Worm (Caenorhabditis elegans) whole organism, L1 larva: ENCODE results near the gene vps-53.

Experiments
- C04F5.9 ChIP-seq: sonication (generic microtip); optimal IDR thresholded peaks from 2 replicates; lab custom pipeline; 2016; ENCODE audit warnings: missing genetic modification characterization, missing compliant biosample characterization
- C16A3.4 ChIP-seq: fragments of 150-350 bp; optimal IDR thresholded peaks from 2 replicates; lab custom pipeline; 2014; ENCODE audit warnings: missing biosample characterization, missing genetic modification characterization
- C34B4.2 ChIP-seq: sonication (generic microtip); optimal IDR thresholded peaks from 2 replicates; lab custom pipeline; 2017; ENCODE audit warnings: mild to moderate bottlenecking, missing genetic modification characterization, missing compliant biosample characterization
- F16B12.6 ChIP-seq: fragments of 150-350 bp; optimal IDR thresholded peaks from 2 replicates; lab custom pipeline; 2014; ENCODE audit warnings: missing biosample characterization, missing genetic modification characterization
- Y116A8C.19 ChIP-seq: sonication (generic microtip); optimal IDR thresholded peaks from 2 replicates; lab custom pipeline; 2016; ENCODE audit warnings: missing compliant biosample characterization, missing genetic modification characterization, borderline replicate concordance
- aly-2 ChIP-seq: fragments of 150-350 bp; optimal IDR thresholded peaks from 2 replicates; lab custom pipeline; 2014; ENCODE audit warnings: missing biosample characterization, missing genetic modification characterization
- ama-1 ChIP-seq: fragments of 150-350 bp; optimal IDR thresholded peaks from 2 replicates; lab custom pipeline; 2014
- blmp-1 ChIP-seq: fragments of 150-350 bp; optimal IDR thresholded peaks from 2 replicates; lab custom pipeline; 2014; ENCODE audit warnings: missing biosample characterization, missing genetic modification characterization
- ceh-63 ChIP-seq: fragments of 200-800 bp; sonication (Bioruptor generic); optimal IDR thresholded peaks from 2 replicates; lab custom pipeline; 2018; ENCODE audit warnings: mild to moderate bottlenecking, missing genetic modification characterization, missing compliant biosample characterization
- ceh-82 ChIP-seq, 3 experiments: fragments of 150-350 bp in 1 of 3; sonication (generic microtip) in 2 of 3; optimal IDR thresholded peaks; 2 replicates each; lab custom pipeline; 2014 to 2017; ENCODE audit warnings: missing biosample characterization in 3 of 3, missing genetic modification characterization in 3 of 3
- dpl-1 ChIP-seq, 3 experiments: fragments of 150-350 bp in 2 of 3; sonication (generic microtip) in 1 of 3; optimal IDR thresholded peaks; 2 replicates each; lab custom pipeline; 2014 to 2017; ENCODE audit warnings: missing biosample characterization in 3 of 3, missing genetic modification characterization in 3 of 3, missing genetic modification reagents in 3 of 3
- dsc-1 ChIP-seq: sonication (generic microtip); optimal IDR thresholded peaks from 2 replicates; lab custom pipeline; 2016; ENCODE audit warnings: mild to moderate bottlenecking, missing genetic modification characterization, missing compliant biosample characterization
- egl-27 ChIP-seq, 2 experiments: fragments of 150-350 bp in 1 of 2; sonication (generic microtip); optimal IDR thresholded peaks; 3 replicates each; lab custom pipeline; 2017 to 2018; ENCODE audit warnings: missing biosample characterization in 2 of 2, missing genetic modification characterization in 2 of 2, missing genetic modification reagents in 2 of 2
- fos-1 ChIP-seq: fragments of 150-350 bp; optimal IDR thresholded peaks from 2 replicates; lab custom pipeline; 2014; ENCODE audit warnings: missing biosample characterization, missing genetic modification characterization
- grh-1 ChIP-seq: fragments of 200-800 bp; sonication (Bioruptor generic); IDR thresholded peaks from 2 replicates; pipeline ENCODE4 v1.3.6; 2022; ENCODE audit warnings: missing genetic modification reagents, missing genetic modification characterization, missing compliant biosample characterization
- hlh-17 ChIP-seq: fragments of 200-800 bp; sonication (Bioruptor generic); optimal IDR thresholded peaks from 2 replicates; lab custom pipeline; 2018; ENCODE audit warnings: missing genetic modification characterization, mild to moderate bottlenecking, missing compliant biosample characterization, moderate library complexity, borderline replicate concordance
- hlh-4 ChIP-seq: sonication (generic microtip); optimal IDR thresholded peaks from 2 replicates; lab custom pipeline; 2016; ENCODE audit warnings: mild to moderate bottlenecking, missing genetic modification characterization, missing compliant biosample characterization
- hpl-2 ChIP-seq: fragments of 150-350 bp; optimal IDR thresholded peaks from 2 replicates; lab custom pipeline; 2014; ENCODE audit warnings: missing biosample characterization, missing genetic modification reagents, missing genetic modification characterization
- isw-1 ChIP-seq: fragments of 200-800 bp; sonication (Bioruptor generic); IDR thresholded peaks from 2 replicates; pipeline ENCODE4 v1.3.6; 2022; ENCODE audit warnings: missing genetic modification characterization, missing compliant biosample characterization
- lin-13 ChIP-seq: fragments of 150-350 bp; optimal IDR thresholded peaks from 2 replicates; lab custom pipeline; 2014; ENCODE audit warnings: missing biosample characterization, missing genetic modification reagents, missing genetic modification characterization
- lin-14 ChIP-seq: fragments of 200-800 bp; sonication (Bioruptor generic); optimal IDR thresholded peaks from 2 replicates; lab custom pipeline; 2018; ENCODE audit warnings: mild to moderate bottlenecking, missing genetic modification characterization, moderate library complexity, missing compliant biosample characterization
- lin-15B ChIP-seq: fragments of 150-350 bp; sonication (generic microtip); optimal IDR thresholded peaks from 3 replicates; lab custom pipeline; 2014; ENCODE audit warnings: missing biosample characterization, missing genetic modification characterization
- lir-3 ChIP-seq: sonication (generic microtip); optimal IDR thresholded peaks from 2 replicates; lab custom pipeline; 2016; ENCODE audit warnings: mild to moderate bottlenecking, missing genetic modification characterization, moderate library complexity, missing compliant biosample characterization; ENCODE audit not compliant: poor library complexity
- lsy-2 ChIP-seq, 2 experiments: fragments of 150-350 bp; optimal IDR thresholded peaks; 2 replicates each; lab custom pipeline; 2014; ENCODE audit warnings: missing biosample characterization in 2 of 2, missing genetic modification characterization in 2 of 2
- mab-9 ChIP-seq: fragments of 200-800 bp; sonication (Bioruptor generic); IDR thresholded peaks from 2 replicates; pipeline ENCODE4 v1.3.6; 2022; ENCODE audit warnings: missing genetic modification reagents, missing genetic modification characterization, missing compliant biosample characterization
- mdl-1 ChIP-seq, 2 experiments: fragments of 150-350 bp; optimal IDR thresholded peaks; 2 replicates each; lab custom pipeline; 2014 to 2017; ENCODE audit warnings: missing biosample characterization in 2 of 2, missing genetic modification characterization in 2 of 2, inconsistent platforms in 1 of 2
- mef-2 ChIP-seq: fragments of 150-350 bp; optimal IDR thresholded peaks from 2 replicates; lab custom pipeline; 2014; ENCODE audit warnings: missing biosample characterization, missing genetic modification characterization
- nhr-11 ChIP-seq: fragments of 150-350 bp; optimal IDR thresholded peaks from 2 replicates; lab custom pipeline; 2014; ENCODE audit warnings: missing biosample characterization, missing genetic modification characterization
- nhr-12 ChIP-seq: sonication (generic microtip); optimal IDR thresholded peaks from 2 replicates; lab custom pipeline; 2017; ENCODE audit warnings: missing biosample characterization, missing genetic modification characterization
- nhr-20 ChIP-seq: sonication (generic microtip); optimal IDR thresholded peaks from 2 replicates; lab custom pipeline; 2016; ENCODE audit warnings: mild to moderate bottlenecking, missing genetic modification characterization, missing compliant biosample characterization
- nhr-237 ChIP-seq: fragments of 150-350 bp; optimal IDR thresholded peaks from 2 replicates; lab custom pipeline; 2014; ENCODE audit warnings: missing biosample characterization, missing genetic modification characterization
- nhr-47 ChIP-seq: sonication (generic microtip); optimal IDR thresholded peaks from 2 replicates; lab custom pipeline; 2016; ENCODE audit warnings: mild to moderate bottlenecking, missing genetic modification characterization, moderate library complexity, missing compliant biosample characterization
- nhr-76 ChIP-seq: sonication (generic microtip); optimal IDR thresholded peaks from 2 replicates; lab custom pipeline; 2017; ENCODE audit warnings: missing biosample characterization, missing genetic modification characterization
- nhr-77 ChIP-seq: fragments of 150-350 bp; optimal IDR thresholded peaks from 2 replicates; lab custom pipeline; 2014; ENCODE audit warnings: missing biosample characterization, missing genetic modification characterization
- nhr-85 ChIP-seq: sonication (generic microtip); peaks from one replicate; lab custom pipeline; 2016; ENCODE audit warnings: missing genetic modification characterization, inconsistent platforms, missing compliant biosample characterization
- pax-3 ChIP-seq: fragments of 200-800 bp; sonication (Bioruptor generic); optimal IDR thresholded peaks from 2 replicates; lab custom pipeline; 2018; ENCODE audit warnings: mild to moderate bottlenecking, missing genetic modification characterization, moderate library complexity, missing compliant biosample characterization
- rnt-1 ChIP-seq: sonication (generic microtip); optimal IDR thresholded peaks from 2 replicates; lab custom pipeline; 2016; ENCODE audit warnings: mild to moderate bottlenecking, missing genetic modification characterization, moderate library complexity, missing compliant biosample characterization
- snu-23 ChIP-seq: sonication (generic microtip); optimal IDR thresholded peaks from 2 replicates; lab custom pipeline; 2016; ENCODE audit warnings: missing genetic modification characterization, missing compliant biosample characterization
- sox-4 ChIP-seq: sonication (generic microtip); optimal IDR thresholded peaks from 2 replicates; lab custom pipeline; 2016; ENCODE audit warnings: missing genetic modification characterization, missing compliant biosample characterization
- sup-37 ChIP-seq: fragments of 200-800 bp; sonication (Bioruptor generic); optimal IDR thresholded peaks from 2 replicates; lab custom pipeline; 2018; ENCODE audit warnings: mild to moderate bottlenecking, missing genetic modification characterization, missing compliant biosample characterization
- swsn-7 ChIP-seq: sonication (generic microtip); optimal IDR thresholded peaks from 2 replicates; lab custom pipeline; 2016; ENCODE audit warnings: missing genetic modification characterization, missing compliant biosample characterization
- tlp-1 ChIP-seq: fragments of 150-350 bp; optimal IDR thresholded peaks from 2 replicates; lab custom pipeline; 2014; ENCODE audit warnings: missing biosample characterization, missing genetic modification characterization
- unc-130 ChIP-seq: fragments of 150-350 bp; optimal IDR thresholded peaks from 2 replicates; lab custom pipeline; 2017; ENCODE audit warnings: missing biosample characterization, missing genetic modification characterization, inconsistent platforms
- unc-30 ChIP-seq: sonication (generic microtip); optimal IDR thresholded peaks from 2 replicates; lab custom pipeline; 2017; ENCODE audit warnings: missing biosample characterization, missing genetic modification characterization
- unc-62 ChIP-seq: fragments of 150-350 bp; optimal IDR thresholded peaks from 2 replicates; lab custom pipeline; 2014; ENCODE audit warnings: missing biosample characterization, missing genetic modification reagents, missing genetic modification characterization
- unc-86 ChIP-seq: sonication (generic microtip); optimal IDR thresholded peaks from 2 replicates; lab custom pipeline; 2016; ENCODE audit warnings: missing genetic modification characterization, missing compliant biosample characterization
- vab-15 ChIP-seq: sonication (generic microtip); optimal IDR thresholded peaks from 2 replicates; lab custom pipeline; 2017; ENCODE audit warnings: missing genotype, mild to moderate bottlenecking, missing genetic modification characterization, missing compliant biosample characterization
- zag-1 ChIP-seq: fragments of 150-350 bp; optimal IDR thresholded peaks from 2 replicates; lab custom pipeline; 2014; ENCODE audit warnings: missing biosample characterization, missing genetic modification characterization
- zip-4 ChIP-seq: fragments of 200-800 bp; sonication (Bioruptor generic); optimal IDR thresholded peaks from 2 replicates; lab custom pipeline; 2018; ENCODE audit warnings: mild to moderate bottlenecking, missing genetic modification characterization, moderate library complexity, missing compliant biosample characterization
- ztf-11 ChIP-seq, 2 experiments: sonication (generic microtip); optimal IDR thresholded peaks; 2 replicates each; lab custom pipeline; 2016 to 2017; ENCODE audit warnings: missing genetic modification characterization in 2 of 2, missing biosample characterization in 1 of 2, missing compliant biosample characterization in 1 of 2

The vps-53 gene

ce11 chrIII:9766175-9766574 is 8.9 kb upstream of the vps-53 start, which contains the start of gene cbp-1 (continued):
- TF ChIP-seq mef-2 (tag; lab: Kevin White, UChicago) (no peak), lir-3 (tag; lab: Kevin White, UChicago) (no peak), C04F5.9 (no peak), mab-9 (GFP tag; lab: Robert Waterston, UW) (no peak), nhr-20 (peak; percentile 36), dsc-1 (tag; lab: Kevin White, UChicago) (peak; percentile 57), lsy-2 (tag; optimal IDR thresholded peaks at IDR 0.05; lab: Kevin White, UChicago) (peak; percentile 81 to 85), ceh-63 (GFP tag; lab: Kevin White, UChicago) (no peak), C16A3.4 (tag; lab: Kevin White, UChicago) (no peak), unc-130 (tag; lab: Kevin White, UChicago) (peak; percentile 51), grh-1 (GFP tag; lab: Robert Waterston, UW) (no peak), nhr-85 (tag; lab: Kevin White, UChicago) (peak; percentile 14), fos-1 (tag; lab: Kevin White, UChicago) (peak; percentile 8), nhr-237 (tag; lab: Kevin White, UChicago) (no peak), F16B12.6 (tag; lab: Kevin White, UChicago) (no peak), vab-15 (tag; lab: Kevin White, UChicago) (no peak), unc-62 (no peak), nhr-11 (tag; lab: Kevin White, UChicago) (no peak), unc-86 (tag; lab: Kevin White, UChicago) (no peak), dpl-1 (GFP tag; optimal IDR thresholded peaks at IDR 0.05; lab: Kevin White, UChicago) (peak in 2 of 3 experiments; percentile 37 to 46), ama-1 (lab: Kevin White, UChicago) (peak; percentile 72), pax-3 (tag; lab: Kevin White, UChicago) (no peak), unc-30 (tag; lab: Kevin White, UChicago) (no peak), ceh-82 (tag; optimal IDR thresholded peaks at IDR 0.05; lab: Kevin White, UChicago) (peak; percentile 3 to 54 (median 4)), hpl-2 (GFP tag; lab: Kevin White, UChicago) (no peak), hlh-17 (no peak), hlh-4 (tag; lab: Kevin White, UChicago) (no peak), nhr-12 (tag; lab: Kevin White, UChicago) (no peak), rnt-1 (tag; lab: Kevin White, UChicago) (peak; percentile 80), lin-15B (tag; lab: Kevin White, UChicago) (no peak), sup-37 (GFP tag; lab: Kevin White, UChicago) (no peak)

ce11 chrIII:9765465-9765900 is 8.2 kb upstream of the vps-53 start:
- TF ChIP-seq ceh-63 (GFP tag; lab: Kevin White, UChicago) (peak; percentile 34), lin-15B (tag; lab: Kevin White, UChicago) (peak; percentile 79), mab-9 (GFP tag; lab: Robert Waterston, UW) (peak; percentile 95), nhr-11 (tag; lab: Kevin White, UChicago) (peak; percentile 89), sox-4 (tag; lab: Kevin White, UChicago) (peak; percentile 92), unc-30 (tag; lab: Kevin White, UChicago) (no peak), sup-37 (GFP tag; lab: Kevin White, UChicago) (peak; percentile 95), aly-2 (tag; lab: Kevin White, UChicago) (peak; percentile 96), snu-23 (GFP tag; lab: Kevin White, UChicago) (peak; percentile 99), zag-1 (tag; lab: Kevin White, UChicago) (peak; percentile 85), vab-15 (tag; lab: Kevin White, UChicago) (peak; percentile 86), lin-14 (peak; percentile 100), lin-13 (GFP tag; lab: Kevin White, UChicago) (peak; percentile 96), nhr-76 (tag; lab: Kevin White, UChicago) (no peak), hlh-17 (no peak), blmp-1 (no peak), isw-1 (GFP tag; lab: Robert Waterston, UW) (peak; percentile 98), C04F5.9 (peak; percentile 94), ztf-11 (tag; optimal IDR thresholded peaks at IDR 0.05; lab: Kevin White, UChicago) (peak; percentile 36 to 97), ama-1 (lab: Kevin White, UChicago) (peak; percentile 98), zip-4 (GFP tag; lab: Kevin White, UChicago) (peak; percentile 95), C34B4.2 (peak; percentile 43), Y116A8C.19 (tag; lab: Kevin White, UChicago) (no peak), dsc-1 (tag; lab: Kevin White, UChicago) (peak; percentile 98), mdl-1 (tag; optimal IDR thresholded peaks at IDR 0.05; lab: Kevin White, UChicago) (peak; percentile 77 to 99), egl-27 (tag; optimal IDR thresholded peaks at IDR 0.05; lab: Kevin White, UChicago) (peak in 1 of 2 experiments; percentile 24), swsn-7 (tag; lab: Kevin White, UChicago) (peak; percentile 99), nhr-47 (peak; percentile 99), tlp-1 (no peak), nhr-77 (peak; percentile 95), nhr-85 (tag; lab: Kevin White, UChicago) (peak; percentile 99)
